Worm (Caenorhabditis elegans): ENCODE results near the gene C06E4.1.

C06E4.1 gene

DNA sequence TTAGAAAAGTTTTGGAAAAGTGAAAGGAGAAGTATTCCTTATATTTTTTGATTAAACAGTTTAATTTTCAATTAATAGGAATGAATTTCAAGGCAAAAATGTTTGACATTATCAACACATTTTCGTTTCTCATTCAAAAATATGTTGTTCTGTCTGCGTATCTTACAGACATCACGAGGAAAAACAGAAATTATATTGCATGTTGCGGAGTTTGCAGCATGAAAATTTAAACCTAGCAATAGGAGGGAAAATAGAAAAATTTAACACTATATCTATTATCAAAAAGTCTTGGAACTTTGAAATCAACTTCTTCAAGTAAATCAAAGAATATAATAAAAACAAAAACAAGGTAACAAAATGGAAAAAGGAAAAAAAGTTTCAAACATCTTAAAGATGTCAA is 8.0 kb downstream of the C06E4.1 start:
- TF ChIP-seq unc-62 (GFP tag; optimal IDR thresholded peaks at IDR 0.05) (no peak), ham-2 (GFP tag; optimal IDR thresholded peaks at IDR 0.05) (no peak), pha-4 (tag; optimal IDR thresholded peaks at IDR 0.05) (no peak), nhr-2 (tag; optimal IDR thresholded peaks at IDR 0.05) (no peak), M03D4.4 (tag; optimal IDR thresholded peaks at IDR 0.05) (no peak), sptf-1 (tag; optimal IDR thresholded peaks at IDR 0.05) (no peak), zip-8 (tag; optimal IDR thresholded peaks at IDR 0.05) (no peak), ceh-83 (GFP tag; optimal IDR thresholded peaks at IDR 0.05) (no peak), lin-32 (GFP tag; optimal IDR thresholded peaks at IDR 0.05) (no peak), nhr-76 (tag; optimal IDR thresholded peaks at IDR 0.05) (no peak), mab-5 (tag; optimal IDR thresholded peaks at IDR 0.05) (no peak), bed-3 (GFP tag; optimal IDR thresholded peaks at IDR 0.05) (no peak), ceh-39 (tag; optimal IDR thresholded peaks at IDR 0.05) (no peak)

DNA sequence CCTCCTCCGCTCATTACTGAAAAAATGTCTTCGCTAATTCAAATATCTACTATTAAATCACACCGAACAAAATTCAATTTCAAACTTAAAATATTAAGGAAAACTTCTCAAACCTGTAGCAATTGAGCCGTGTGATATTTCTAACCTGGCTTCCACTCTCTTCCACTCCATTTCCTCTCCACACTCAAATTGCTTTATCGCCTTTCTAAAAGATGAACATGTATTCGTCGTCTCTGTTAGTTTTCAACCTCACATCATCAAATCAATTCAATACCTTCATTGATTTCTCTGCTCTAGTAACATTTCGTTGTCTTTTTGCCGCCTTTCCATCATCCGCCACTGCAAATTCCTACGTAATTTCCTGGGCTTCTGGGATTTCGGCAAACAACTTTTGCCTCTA is 8.9 kb downstream of the C06E4.1 start, which contains the start of gene F42C5.4:
Gene F42C5.4 (minus strand): TSS at position 171 of the 400 bp plus-strand sequence.
- TF ChIP-seq snpc-4 (tag; optimal IDR thresholded peaks at IDR 0.05) (no peak), nhr-2 (tag; optimal IDR thresholded peaks at IDR 0.05) (no peak)

DNA sequence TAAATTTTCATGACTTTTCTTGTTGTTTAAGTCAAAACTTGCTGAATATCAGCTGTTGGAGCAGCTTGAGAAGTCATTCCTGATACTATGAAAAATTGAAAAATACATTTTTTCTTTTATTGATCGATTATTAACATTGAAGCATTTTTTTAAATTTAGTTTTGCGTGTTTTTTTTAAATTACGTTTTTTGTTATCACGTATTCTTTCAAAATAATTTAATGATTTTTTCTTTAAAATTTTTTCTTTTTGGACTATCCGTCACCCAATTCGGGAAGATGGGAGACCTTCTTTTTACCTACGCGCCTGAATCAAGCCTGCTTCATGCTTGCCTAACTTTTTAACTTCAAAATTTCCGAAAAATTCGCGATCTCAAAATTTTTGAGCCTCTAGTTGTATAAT is 11.1 kb downstream of the C06E4.1 start, which contains the start of gene F42C5.5:
Gene F42C5.5 (minus strand): TSS at position 101 of the 400 bp plus-strand sequence.
- no peak for TF ChIP-seq bed-3 (GFP tag; optimal IDR thresholded peaks at IDR 0.05)
- no peak for TF ChIP-seq ceh-39 (tag; optimal IDR thresholded peaks at IDR 0.05)
- TF ChIP-seq ham-2 (GFP tag; optimal IDR thresholded peaks at IDR 0.05) = no peak
- no peak for TF ChIP-seq unc-39 (tag; optimal IDR thresholded peaks at IDR 0.05)
- no peak for TF ChIP-seq blmp-1 (tag; optimal IDR thresholded peaks at IDR 0.05)
- no peak for TF ChIP-seq snpc-4 (tag; optimal IDR thresholded peaks at IDR 0.05)

DNA sequence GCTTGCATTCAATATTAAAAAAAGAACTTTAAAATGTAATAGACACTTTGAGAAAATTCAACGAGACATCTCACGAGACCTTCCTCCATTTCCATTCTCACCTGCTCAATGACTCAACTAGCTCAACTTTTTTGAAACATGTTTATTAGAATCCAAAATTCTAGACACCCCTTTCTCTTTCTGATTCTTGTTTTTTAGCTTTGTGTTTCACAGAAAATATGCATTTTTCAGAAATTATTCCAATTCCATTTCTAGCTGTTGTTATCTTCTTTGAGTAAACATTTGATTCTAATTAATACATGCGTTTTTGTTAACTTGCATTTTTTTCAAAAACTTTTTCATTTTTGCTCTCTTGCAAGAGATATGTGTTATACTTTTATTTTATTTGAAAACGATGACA is 18.4 kb downstream of the C06E4.1 start:
- TF ChIP-seq lsy-2 (tag; optimal IDR thresholded peaks at IDR 0.05) (no peak), bed-3 (GFP tag; optimal IDR thresholded peaks at IDR 0.05) (no peak), ces-1 (GFP tag; optimal IDR thresholded peaks at IDR 0.05) (no peak), ham-2 (GFP tag; optimal IDR thresholded peaks at IDR 0.05) (no peak), cnd-1 (tag; optimal IDR thresholded peaks at IDR 0.05) (no peak), nhr-2 (tag; optimal IDR thresholded peaks at IDR 0.05) (no peak), unc-39 (tag; optimal IDR thresholded peaks at IDR 0.05) (no peak), tbx-8 (GFP tag; optimal IDR thresholded peaks at IDR 0.05) (no peak), hlh-1 (tag; optimal IDR thresholded peaks at IDR 0.05) (no peak), blmp-1 (tag; optimal IDR thresholded peaks at IDR 0.05) (no peak), ceh-83 (GFP tag; optimal IDR thresholded peaks at IDR 0.05) (no peak), drap-1 (GFP tag; optimal IDR thresholded peaks at IDR 0.05) (no peak)

DNA sequence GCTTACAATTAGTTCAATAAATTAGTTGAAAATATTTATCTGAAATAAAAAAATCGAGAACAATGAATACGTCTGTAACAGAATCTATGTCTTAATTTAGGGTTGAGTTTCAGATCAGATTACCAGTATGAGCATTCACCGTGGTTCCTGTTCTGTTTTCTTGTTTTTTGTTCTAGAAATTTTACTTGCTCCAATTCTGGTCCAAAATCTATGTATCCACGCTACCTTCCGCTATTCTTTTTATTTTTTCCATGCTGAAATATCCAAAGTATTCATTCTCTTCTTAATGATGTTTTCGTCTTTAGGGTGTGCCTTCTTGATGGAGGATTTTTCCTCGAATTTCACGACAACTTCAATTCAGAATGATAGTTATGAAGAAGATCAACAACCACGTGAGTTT is 22.3 kb downstream of the C06E4.1 start, which contains the start of gene npr-27:
Gene npr-27 (plus strand): TSS at position 301 of the 400 bp plus-strand sequence.
- TF ChIP-seq ceh-39 (tag; optimal IDR thresholded peaks at IDR 0.05) (no peak), nhr-28 (tag; optimal IDR thresholded peaks at IDR 0.05) (no peak), nhr-12 (tag; optimal IDR thresholded peaks at IDR 0.05) (no peak), blmp-1 (tag; optimal IDR thresholded peaks at IDR 0.05) (no peak), ceh-83 (GFP tag; optimal IDR thresholded peaks at IDR 0.05) (no peak), ham-2 (GFP tag; optimal IDR thresholded peaks at IDR 0.05) (no peak), sem-2 (GFP tag; optimal IDR thresholded peaks at IDR 0.05) (no peak), lsy-2 (tag; optimal IDR thresholded peaks at IDR 0.05) (no peak), mep-1 (tag; optimal IDR thresholded peaks at IDR 0.05) (no peak), nhr-2 (tag; optimal IDR thresholded peaks at IDR 0.05) (no peak), pha-4 (tag; optimal IDR thresholded peaks at IDR 0.05) (no peak), ces-1 (GFP tag; optimal IDR thresholded peaks at IDR 0.05) (no peak), cnd-1 (tag; optimal IDR thresholded peaks at IDR 0.05) (no peak), unc-39 (tag; optimal IDR thresholded peaks at IDR 0.05) (no peak)

DNA sequence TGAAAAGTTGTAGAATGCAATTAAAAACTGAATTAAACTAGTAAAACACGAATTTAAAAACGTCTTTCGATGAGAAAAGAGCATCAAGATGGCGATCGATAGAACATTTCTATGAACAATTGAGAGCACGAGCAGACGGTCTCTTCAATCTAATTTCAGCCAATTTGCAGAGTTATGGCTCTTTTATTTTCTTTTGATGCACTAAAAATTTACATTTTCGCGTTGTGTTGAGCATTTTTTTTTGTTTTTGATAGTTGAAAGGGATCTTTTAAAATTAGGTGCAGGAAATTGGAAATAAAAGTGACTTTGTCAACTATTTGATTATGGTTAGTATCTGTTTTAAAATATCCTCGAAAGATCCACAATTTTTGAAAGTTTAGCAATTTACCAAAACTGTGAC is 25.9 kb downstream of the C06E4.1 start, which contains the start of gene F42C5.6:
Gene F42C5.6 (minus strand): TSS at position 101 of the 400 bp plus-strand sequence.
- TF ChIP-seq nhr-76 (tag; optimal IDR thresholded peaks at IDR 0.05) = no peak
- TF ChIP-seq lin-32 (GFP tag; optimal IDR thresholded peaks at IDR 0.05) = no peak
- no peak for TF ChIP-seq sem-2 (GFP tag; optimal IDR thresholded peaks at IDR 0.05)
- no peak for TF ChIP-seq lin-13 (tag; optimal IDR thresholded peaks at IDR 0.05)
- no peak for TF ChIP-seq mab-5 (tag; optimal IDR thresholded peaks at IDR 0.05)
- TF ChIP-seq elt-3 (tag; optimal IDR thresholded peaks at IDR 0.05) = no peak
- TF ChIP-seq pha-4 (tag; optimal IDR thresholded peaks at IDR 0.05) = no peak
- TF ChIP-seq nhr-12 (tag; optimal IDR thresholded peaks at IDR 0.05) = no peak
- no peak for TF ChIP-seq lsy-2 (tag; optimal IDR thresholded peaks at IDR 0.05)
- TF ChIP-seq ceh-83 (GFP tag; optimal IDR thresholded peaks at IDR 0.05) = no peak
- TF ChIP-seq bed-3 (GFP tag; optimal IDR thresholded peaks at IDR 0.05) = no peak
- TF ChIP-seq nhr-237 (tag; optimal IDR thresholded peaks at IDR 0.05) = no peak
- no peak for TF ChIP-seq nhr-2 (tag; optimal IDR thresholded peaks at IDR 0.05)
- no peak for TF ChIP-seq drap-1 (GFP tag; optimal IDR thresholded peaks at IDR 0.05)
- no peak for TF ChIP-seq ceh-43 (GFP tag; optimal IDR thresholded peaks at IDR 0.05)

All from whole organism, mixed stage, embryonic.